Fruit fly (Drosophila melanogaster) whole organism: ENCODE data around the gene Sfp38D.

Source experiments
- CG8478 ChIP-seq: fragments of >200 bp; optimal IDR thresholded peaks from 2 replicates; lab custom pipeline; 2018; ENCODE audit warnings: inconsistent platforms
- Dll ChIP-seq: fragments of >200 bp; optimal IDR thresholded peaks from 2 replicates; lab custom pipeline; 2017
- EcR ChIP-seq, 2 experiments: fragments of >200 bp; optimal IDR thresholded peaks; 2 replicates each; lab custom pipeline; 2017; ENCODE audit warnings: missing biosample characterization in 2 of 2, missing genetic modification characterization in 2 of 2, missing genetic modification reagents in 2 of 2
- pan ChIP-seq: fragments of >200 bp; optimal IDR thresholded peaks from 2 replicates; lab custom pipeline; 2017
- psq ChIP-seq: fragments of >200 bp; optimal IDR thresholded peaks from 2 replicates; lab custom pipeline; 2017

- TF ChIP-seq EcR (GFP tag; optimal IDR thresholded peaks at IDR 0.05; lab: Kevin White, UChicago) (no peak), CG8478 (lab: Kevin White, UChicago) (no peak), pan (lab: Kevin White, UChicago) (no peak), psq (lab: Kevin White, UChicago) (no peak), Dll (lab: Kevin White, UChicago) (no peak)
Measured at dm6 chr2L:20661071-20661470, 20.4 kb downstream of the Sfp38D start.
